Fruit fly (Drosophila melanogaster) whole organism, prepupa: Measurements from ENCODE around the gene CG15818.

Experiments used
- CG1621 ChIP-seq: fragments of 200-800 bp; sonication (Bioruptor generic); optimal IDR thresholded peaks from 3 replicates; lab custom pipeline; 2018; ENCODE audit warnings: missing biosample characterization, mild to moderate bottlenecking, missing genetic modification characterization
- CG3032 ChIP-seq: fragments of 200-800 bp; optimal IDR thresholded peaks from 2 replicates; lab custom pipeline; 2019; ENCODE audit warnings: missing biosample characterization, mild to moderate bottlenecking, missing genetic modification characterization, moderate library complexity
- CG6163 ChIP-seq: fragments of 200-800 bp; sonication (Bioruptor generic); IDR thresholded peaks from 3 replicates; pipeline ENCODE4 v1.3.6; 2022; ENCODE audit warnings: missing biosample characterization, missing genetic modification characterization
- CG6854 ChIP-seq: fragments of 200-800 bp; sonication (Bioruptor generic); optimal IDR thresholded peaks from 2 replicates; lab custom pipeline; 2017; ENCODE audit warnings: missing biosample characterization, mild to moderate bottlenecking, missing genetic modification characterization
- Eip78C ChIP-seq: fragments of 200-800 bp; sonication (Bioruptor generic); peaks from one replicate; lab custom pipeline; 2016; ENCODE audit warnings: missing biosample characterization, missing genetic modification characterization
- Ets96B ChIP-seq: fragments of 200-800 bp; optimal IDR thresholded peaks from 2 replicates; lab custom pipeline; 2019; ENCODE audit warnings: missing biosample characterization, mild to moderate bottlenecking, missing genetic modification characterization, moderate library complexity
- Gug ChIP-seq: fragments of 200-800 bp; sonication (Bioruptor generic); IDR thresholded peaks from 2 replicates; pipeline ENCODE4 v1.3.6; 2022; ENCODE audit warnings: missing biosample characterization, missing genetic modification characterization
- Hr38 ChIP-seq: sonication (Bioruptor generic); optimal IDR thresholded peaks from 2 replicates; lab custom pipeline; 2016; ENCODE audit warnings: missing biosample characterization, missing genetic modification characterization
- OdsH ChIP-seq: fragments of 200-800 bp; sonication (Bioruptor generic); optimal IDR thresholded peaks from 3 replicates; lab custom pipeline; 2016; ENCODE audit warnings: missing biosample characterization, missing genetic modification characterization
- Sox15 ChIP-seq: fragments of 200-800 bp; sonication (Bioruptor generic); optimal IDR thresholded peaks from 3 replicates; lab custom pipeline; 2016; ENCODE audit warnings: missing biosample characterization, missing genetic modification characterization
- esn ChIP-seq: fragments of 200-800 bp; sonication (Bioruptor generic); optimal IDR thresholded peaks from 2 replicates; lab custom pipeline; 2016; ENCODE audit warnings: missing biosample characterization, mild to moderate bottlenecking, missing genetic modification characterization, moderate library complexity
- fd59A ChIP-seq: fragments of 200-800 bp; sonication (Bioruptor generic); optimal IDR thresholded peaks from 2 replicates; lab custom pipeline; 2017; ENCODE audit warnings: missing biosample characterization, mild to moderate bottlenecking, missing genetic modification characterization, missing genetic modification reagents
- fd85E ChIP-seq: fragments of 200-800 bp; sonication (Bioruptor generic); optimal IDR thresholded peaks from 3 replicates; lab custom pipeline; 2016; ENCODE audit warnings: missing biosample characterization, missing genetic modification characterization
- lz ChIP-seq: fragments of 200-800 bp; sonication (Bioruptor generic); optimal IDR thresholded peaks from 3 replicates; lab custom pipeline; 2016; ENCODE audit warnings: missing biosample characterization, missing genetic modification characterization

DNA sequence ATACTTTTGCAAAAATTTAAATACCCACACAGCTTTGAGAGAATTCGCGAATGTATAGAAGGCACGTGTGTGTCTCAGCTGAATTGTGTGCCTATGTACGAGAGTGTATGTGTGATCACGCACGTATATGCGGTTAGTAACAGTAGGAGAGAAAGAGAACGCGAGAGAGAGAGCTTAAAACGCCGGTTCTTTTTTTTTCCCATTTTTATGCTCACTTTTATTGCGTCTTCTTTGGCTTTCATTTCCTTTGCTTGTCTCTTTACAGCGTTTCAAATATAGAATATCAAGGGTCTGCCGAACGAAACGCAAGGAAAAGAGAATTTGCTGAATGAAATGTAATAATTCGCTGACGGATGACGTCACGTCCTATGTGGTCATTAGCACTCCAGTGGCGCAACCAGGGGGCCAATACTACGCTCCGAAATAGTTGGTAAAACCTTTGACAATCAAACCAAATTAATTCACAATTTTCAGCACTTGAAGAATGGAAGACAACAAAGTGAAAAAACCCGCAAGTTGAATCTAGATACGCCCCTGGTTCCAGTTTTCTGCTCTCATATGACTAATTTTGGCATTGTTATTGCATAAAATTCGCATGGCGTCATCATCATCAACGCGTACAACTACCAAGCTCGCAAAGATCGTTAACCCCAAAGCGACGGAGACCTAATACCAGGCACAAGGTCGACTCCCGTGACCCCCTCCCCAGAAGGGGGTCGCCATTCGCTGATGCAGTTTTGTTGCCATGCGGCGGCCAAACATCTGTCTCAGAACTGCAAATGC, 14.4 kb downstream of the CG15818 start:
- TF ChIP-seq Eip78C (peak; percentile 92), Hr38 (GFP tag; lab: Kevin White, UChicago) (no peak), CG6854 (no peak), lz (peak; percentile 93), Ets96B (peak; percentile 56), fd59A (GFP tag; lab: Kevin White, UChicago) (peak; percentile 44), CG6163 (peak; percentile 92), CG1621 (tag; lab: Kevin White, UChicago) (peak; percentile 46), OdsH (peak; percentile 79), esn (GFP tag; lab: Kevin White, UChicago) (peak; percentile 94), Sox15 (GFP tag; lab: Kevin White, UChicago) (peak; percentile 78), fd85E (no peak), Gug (GFP tag; lab: Robert Waterston, UW) (peak; percentile 73), CG3032 (tag; lab: Kevin White, UChicago) (peak; percentile 56)
